Worm (Caenorhabditis elegans) whole organism, L1 larva: ENCODE results near the gene ins-20.

Experiments
- fkh-10 ChIP-seq: sonication (generic microtip); optimal IDR thresholded peaks from 2 replicates; lab custom pipeline; 2017; ENCODE audit warnings: missing biosample characterization, missing genetic modification reagents, missing genetic modification characterization
- lin-39 ChIP-seq: fragments of 150-350 bp; optimal IDR thresholded peaks from 2 replicates; lab custom pipeline; 2014; ENCODE audit warnings: missing biosample characterization, missing genetic modification reagents, missing genetic modification characterization
- nhr-237 ChIP-seq: fragments of 150-350 bp; optimal IDR thresholded peaks from 2 replicates; lab custom pipeline; 2014; ENCODE audit warnings: missing biosample characterization, missing genetic modification characterization
- nhr-85 ChIP-seq: sonication (generic microtip); peaks from one replicate; lab custom pipeline; 2016; ENCODE audit warnings: missing genetic modification characterization, inconsistent platforms, missing compliant biosample characterization
- unc-130 ChIP-seq: fragments of 150-350 bp; optimal IDR thresholded peaks from 2 replicates; lab custom pipeline; 2017; ENCODE audit warnings: missing biosample characterization, missing genetic modification characterization, inconsistent platforms

ce11 chrII:6050120-6050519, 39.5 kb downstream of the ins-20 start, which contains the start of gene gldc-1:
- TF ChIP-seq lin-39 (tag; lab: Kevin White, UChicago) = no peak
- no peak for TF ChIP-seq unc-130 (tag; lab: Kevin White, UChicago)
- no peak for TF ChIP-seq fkh-10 (GFP tag; lab: Kevin White, UChicago)
- no peak for TF ChIP-seq nhr-85
- TF ChIP-seq nhr-237 (tag; lab: Kevin White, UChicago) = no peak
